Worm (Caenorhabditis elegans) whole organism, young adult: Measurements from ENCODE around the gene akt-2.
A peak's percentile ranks its signal among the peaks of the same experiment; 100 is the strongest.

ENCODE experiments used
- B0035.1 ChIP-seq: sonication (generic microtip); optimal IDR thresholded peaks from 2 replicates; lab custom pipeline; 2016; ENCODE audit warnings: missing genetic modification characterization, mild to moderate bottlenecking, missing compliant biosample characterization, missing genotype, missing genetic modification reagents
- C17E4.6 ChIP-seq: fragments of 200-800 bp; sonication (Bioruptor generic); IDR thresholded peaks from 2 replicates; pipeline ENCODE4 v1.3.6; 2022; ENCODE audit warnings: missing genetic modification reagents, missing genetic modification characterization, missing compliant biosample characterization
- D2030.7 ChIP-seq: fragments of 200-800 bp; sonication (Bioruptor generic); IDR thresholded peaks from 2 replicates; pipeline ENCODE4 v1.3.6; 2022; ENCODE audit warnings: missing genetic modification reagents, missing genetic modification characterization, missing compliant biosample characterization
- F10E7.11 ChIP-seq: sonication (generic microtip); optimal IDR thresholded peaks from 2 replicates; lab custom pipeline; 2017; ENCODE audit warnings: mild to moderate bottlenecking, missing genetic modification characterization, moderate library complexity, missing compliant biosample characterization
- F22D6.2 ChIP-seq: sonication (generic microtip); optimal IDR thresholded peaks from 2 replicates; lab custom pipeline; 2016; ENCODE audit warnings: mild to moderate bottlenecking, missing genetic modification characterization, missing compliant biosample characterization
- F39B2.1 ChIP-seq: fragments of 200-800 bp; sonication (Bioruptor generic); IDR thresholded peaks from 2 replicates; pipeline ENCODE4 v1.3.6; 2022; ENCODE audit warnings: missing genetic modification reagents, missing genetic modification characterization, missing compliant biosample characterization
- F52B5.7 ChIP-seq: sonication (generic microtip); optimal IDR thresholded peaks from 2 replicates; lab custom pipeline; 2016; ENCODE audit warnings: mild to moderate bottlenecking, missing genetic modification characterization, missing compliant biosample characterization
- T07F8.4 ChIP-seq: sonication (generic microtip); optimal IDR thresholded peaks from 2 replicates; lab custom pipeline; 2016; ENCODE audit warnings: mild to moderate bottlenecking, missing genetic modification characterization, moderate library complexity, missing compliant biosample characterization
- Y53F4B.3 ChIP-seq: fragments of 200-800 bp; sonication (Bioruptor generic); IDR thresholded peaks from 2 replicates; pipeline ENCODE4 v1.3.6; 2022; ENCODE audit warnings: missing genetic modification reagents, missing genetic modification characterization, missing compliant biosample characterization
- Y53G8AR.9 ChIP-seq: fragments of 200-800 bp; sonication (Bioruptor generic); conservative IDR thresholded peaks from 2 replicates; pipeline ENCODE4 v1.3.6; 2022; ENCODE audit warnings: missing genetic modification reagents, missing genetic modification characterization, missing compliant biosample characterization
- Y56A3A.18 ChIP-seq: fragments of 200-800 bp; sonication (Bioruptor generic); IDR thresholded peaks from 2 replicates; pipeline ENCODE4 v1.3.6; 2022; ENCODE audit warnings: missing genetic modification reagents, missing genetic modification characterization, missing compliant biosample characterization
- Y67H2A.10 ChIP-seq: fragments of 200-800 bp; sonication (Bioruptor generic); conservative IDR thresholded peaks from 2 replicates; pipeline ENCODE4 v1.3.6; 2022; ENCODE audit warnings: missing genetic modification reagents, missing genetic modification characterization, missing compliant biosample characterization
- aptf-2 ChIP-seq: fragments of 200-800 bp; sonication (Bioruptor generic); conservative IDR thresholded peaks from 2 replicates; pipeline ENCODE4 v1.3.6; 2022; ENCODE audit warnings: missing genetic modification reagents, missing genetic modification characterization, missing compliant biosample characterization
- aptf-3 ChIP-seq: fragments of 200-800 bp; sonication (Bioruptor generic); IDR thresholded peaks from 2 replicates; pipeline ENCODE4 v1.3.6; 2022; ENCODE audit warnings: missing genetic modification characterization, missing compliant biosample characterization
- atf-7 ChIP-seq: sonication (generic microtip); optimal IDR thresholded peaks from 2 replicates; lab custom pipeline; 2017; ENCODE audit warnings: mild to moderate bottlenecking, missing genetic modification characterization, missing compliant biosample characterization
- attf-3 ChIP-seq: fragments of 200-800 bp; sonication (Bioruptor generic); conservative IDR thresholded peaks from 2 replicates; pipeline ENCODE4 v1.3.6; 2022; ENCODE audit warnings: missing genetic modification reagents, missing genetic modification characterization, missing compliant biosample characterization
- bed-2 ChIP-seq: fragments of 200-800 bp; sonication (Bioruptor generic); IDR thresholded peaks from 2 replicates; pipeline ENCODE4 v1.3.6; 2022; ENCODE audit warnings: missing genetic modification reagents, missing genetic modification characterization, missing compliant biosample characterization
- ccch-3 ChIP-seq: fragments of 200-800 bp; sonication (Bioruptor generic); optimal IDR thresholded peaks from 2 replicates; lab custom pipeline; 2018; ENCODE audit warnings: mild to moderate bottlenecking, missing genetic modification characterization, missing compliant biosample characterization
- ceh-40 ChIP-seq: fragments of 200-800 bp; sonication (Bioruptor generic); IDR thresholded peaks from 2 replicates; pipeline ENCODE4 v1.3.6; 2022; ENCODE audit warnings: missing genetic modification characterization, missing compliant biosample characterization
- ceh-91 ChIP-seq: fragments of 200-800 bp; sonication (Bioruptor generic); IDR thresholded peaks from 2 replicates; pipeline ENCODE4 v1.3.6; 2022; ENCODE audit warnings: missing genetic modification reagents, missing genetic modification characterization, missing compliant biosample characterization
- die-1 ChIP-seq: sonication (generic microtip); optimal IDR thresholded peaks from 2 replicates; lab custom pipeline; 2016; ENCODE audit warnings: missing genotype, mild to moderate bottlenecking, missing genetic modification characterization, missing compliant biosample characterization
- efl-1 ChIP-seq: fragments of 150-350 bp; optimal IDR thresholded peaks from 2 replicates; lab custom pipeline; 2014; ENCODE audit warnings: missing biosample characterization, missing genetic modification reagents, missing genetic modification characterization
- egrh-3 ChIP-seq: fragments of 200-800 bp; sonication (Bioruptor generic); IDR thresholded peaks from 2 replicates; pipeline ENCODE4 v1.3.6; 2022; ENCODE audit warnings: missing genetic modification reagents, missing genetic modification characterization, missing compliant biosample characterization
- ets-4 ChIP-seq: fragments of 200-800 bp; sonication (Bioruptor generic); optimal IDR thresholded peaks from 2 replicates; lab custom pipeline; 2018; ENCODE audit warnings: mild to moderate bottlenecking, missing genetic modification characterization, missing compliant biosample characterization
- fkh-3 ChIP-seq: sonication (generic microtip); optimal IDR thresholded peaks from 2 replicates; lab custom pipeline; 2016; ENCODE audit warnings: mild to moderate bottlenecking, missing genetic modification characterization, missing compliant biosample characterization
- hlh-12 ChIP-seq: sonication (generic microtip); optimal IDR thresholded peaks from 2 replicates; lab custom pipeline; 2016; ENCODE audit warnings: missing genetic modification characterization, missing compliant biosample characterization
- hsf-1 ChIP-seq: fragments of 200-800 bp; sonication (Bioruptor generic); IDR thresholded peaks from 2 replicates; pipeline ENCODE4 v1.3.6; 2022; ENCODE audit warnings: missing genetic modification reagents, missing genetic modification characterization, missing compliant biosample characterization
- lag-1 ChIP-seq: fragments of 200-800 bp; sonication (Bioruptor generic); IDR thresholded peaks from 2 replicates; pipeline ENCODE4 v1.3.6; 2022; ENCODE audit warnings: missing genetic modification reagents, missing genetic modification characterization, missing compliant biosample characterization
- let-526 ChIP-seq: fragments of 200-800 bp; sonication (Bioruptor generic); IDR thresholded peaks from 2 replicates; pipeline ENCODE4 v1.3.6; 2022; ENCODE audit warnings: missing genetic modification reagents, missing genetic modification characterization, missing compliant biosample characterization
- let-607 ChIP-seq, 2 experiments: fragments of 200-800 bp in 1 of 2; sonication (Bioruptor generic) in 1 of 2; sonication (generic microtip) in 1 of 2; optimal IDR thresholded peaks; 2 replicates each; lab custom pipeline; 2016 to 2018; ENCODE audit warnings: mild to moderate bottlenecking in 2 of 2, missing compliant biosample characterization in 2 of 2, missing genetic modification characterization in 2 of 2, moderate library complexity in 2 of 2, missing genotype in 1 of 2
- madf-8 ChIP-seq: fragments of 200-800 bp; sonication (Bioruptor generic); conservative IDR thresholded peaks from 2 replicates; pipeline ENCODE4 v1.3.6; 2022; ENCODE audit warnings: missing genetic modification reagents, missing genetic modification characterization, missing compliant biosample characterization
- mcd-1 ChIP-seq: fragments of 200-800 bp; sonication (Bioruptor generic); IDR thresholded peaks from 2 replicates; pipeline ENCODE4 v1.3.6; 2022; ENCODE audit warnings: missing genetic modification reagents, missing genetic modification characterization, missing compliant biosample characterization
- nfya-1 ChIP-seq: sonication (generic microtip); optimal IDR thresholded peaks from 2 replicates; lab custom pipeline; 2017; ENCODE audit warnings: antibody characterized with exemption, missing compliant biosample characterization, missing genetic modification characterization, borderline replicate concordance; ENCODE audit not compliant: insufficient read depth
- nfyb-1 ChIP-seq: fragments of 200-800 bp; sonication (Bioruptor generic); IDR thresholded peaks from 2 replicates; pipeline ENCODE4 v1.3.6; 2022; ENCODE audit warnings: missing genetic modification reagents, missing genetic modification characterization, missing compliant biosample characterization
- nhr-179 ChIP-seq: sonication (generic microtip); optimal IDR thresholded peaks from 2 replicates; lab custom pipeline; 2016; ENCODE audit warnings: mild to moderate bottlenecking, missing genetic modification characterization, missing compliant biosample characterization
- nhr-80 ChIP-seq: sonication (generic microtip); optimal IDR thresholded peaks from 2 replicates; lab custom pipeline; 2016; ENCODE audit warnings: missing genetic modification characterization, missing compliant biosample characterization
- rcor-1 ChIP-seq: fragments of 200-800 bp; sonication (Bioruptor generic); IDR thresholded peaks from 2 replicates; pipeline ENCODE4 v1.3.6; 2022; ENCODE audit warnings: missing genetic modification reagents, missing genetic modification characterization, missing compliant biosample characterization
- repo-1 ChIP-seq: sonication (generic microtip); optimal IDR thresholded peaks from 2 replicates; lab custom pipeline; 2017; ENCODE audit warnings: mild to moderate bottlenecking, missing genetic modification characterization, missing compliant biosample characterization
- sea-2 ChIP-seq: fragments of 200-800 bp; sonication (Bioruptor generic); IDR thresholded peaks from 2 replicates; pipeline ENCODE4 v1.3.6; 2022; ENCODE audit warnings: missing genetic modification characterization, missing compliant biosample characterization
- snpc-1.1 ChIP-seq: sonication (generic microtip); optimal IDR thresholded peaks from 2 replicates; lab custom pipeline; 2017; ENCODE audit warnings: missing genetic modification characterization, mild to moderate bottlenecking, missing compliant biosample characterization, antibody characterized with exemption, moderate library complexity, missing genotype, missing genetic modification reagents; ENCODE audit not compliant: insufficient read depth
- snpc-3.4 ChIP-seq: sonication (generic microtip); optimal IDR thresholded peaks from 2 replicates; lab custom pipeline; 2017; ENCODE audit warnings: missing genetic modification characterization, mild to moderate bottlenecking, missing compliant biosample characterization, antibody characterized with exemption, moderate library complexity, missing genotype, missing genetic modification reagents
- snpc-4 ChIP-seq, 5 experiments: fragments of 150-350 bp in 1 of 5; sonication (generic microtip) in 4 of 5; optimal IDR thresholded peaks; 2 replicates each; lab custom pipeline; 2014 to 2018; ENCODE audit warnings: missing genetic modification characterization in 5 of 5, missing biosample characterization in 3 of 5, antibody characterized with exemption in 2 of 5, mild to moderate bottlenecking in 2 of 5, missing compliant biosample characterization in 2 of 5, missing genotype in 2 of 5, moderate library complexity in 2 of 5, missing genetic modification reagents in 1 of 5
- sptf-2 ChIP-seq: fragments of 200-800 bp; sonication (Bioruptor generic); optimal IDR thresholded peaks from 2 replicates; lab custom pipeline; 2018; ENCODE audit warnings: mild to moderate bottlenecking, missing genetic modification characterization, missing compliant biosample characterization
- unc-62 ChIP-seq: fragments of 150-350 bp; optimal IDR thresholded peaks from 2 replicates; lab custom pipeline; 2014; ENCODE audit warnings: missing biosample characterization, missing genetic modification reagents, missing genetic modification characterization
- zfh-2 ChIP-seq: fragments of 200-800 bp; sonication (Bioruptor generic); conservative IDR thresholded peaks from 2 replicates; pipeline ENCODE4 v1.3.6; 2022; ENCODE audit warnings: missing genetic modification reagents, missing genetic modification characterization, missing compliant biosample characterization
- zim-3 ChIP-seq: sonication (generic microtip); optimal IDR thresholded peaks from 2 replicates; lab custom pipeline; 2017; ENCODE audit warnings: mild to moderate bottlenecking, missing genetic modification characterization, moderate library complexity, missing compliant biosample characterization
- ztf-18 ChIP-seq: sonication (generic microtip); optimal IDR thresholded peaks from 2 replicates; lab custom pipeline; 2016; ENCODE audit warnings: missing genotype, mild to moderate bottlenecking, missing genetic modification characterization, missing compliant biosample characterization
- ztf-3 ChIP-seq: fragments of 200-800 bp; sonication (Bioruptor generic); optimal IDR thresholded peaks from 2 replicates; lab custom pipeline; 2018; ENCODE audit warnings: mild to moderate bottlenecking, missing genetic modification characterization, missing compliant biosample characterization

The akt-2 gene

DNA sequence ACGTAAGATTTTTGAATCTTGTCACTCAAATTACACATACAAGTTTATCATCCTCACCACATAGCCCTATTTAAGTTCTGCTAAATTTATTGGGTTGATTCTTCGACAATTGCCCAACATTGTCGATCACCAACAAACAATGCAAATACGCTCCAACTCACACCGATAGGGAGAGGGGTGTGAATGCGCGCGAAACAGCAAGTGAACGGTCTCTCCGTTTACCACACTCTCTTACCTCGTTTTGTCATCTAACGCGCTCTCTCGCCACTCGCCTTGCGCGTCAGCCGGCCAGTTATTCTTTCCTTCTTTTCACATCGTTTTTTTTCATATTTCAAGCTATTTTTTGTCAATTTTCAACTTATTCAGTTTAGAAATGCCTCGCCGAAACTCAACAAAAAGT is 45.5 kb upstream of the akt-2 start, which contains the start of gene F16B12.6 (continued):
- TF ChIP-seq nhr-80 (peak; percentile 60), F52B5.7 (no peak), ceh-91 (GFP tag; lab: Robert Waterston, UW) (no peak), ccch-3 (GFP tag; lab: Kevin White, UChicago) (no peak), hlh-12 (tag; lab: Kevin White, UChicago) (no peak), Y67H2A.10 (GFP tag; lab: Robert Waterston, UW) (no peak), snpc-4 (GFP tag; optimal IDR thresholded peaks at IDR 0.05; lab: Kevin White, UChicago) (no peak), snpc-4 (tag; optimal IDR thresholded peaks at IDR 0.05; lab: Kevin White, UChicago) (peak in 3 of 4 experiments; percentile 16 to 49 (median 17)), ets-4 (GFP tag; lab: Kevin White, UChicago) (no peak), ceh-40 (GFP tag; lab: Robert Waterston, UW) (no peak), aptf-3 (GFP tag; lab: Robert Waterston, UW) (no peak), sea-2 (GFP tag; lab: Robert Waterston, UW) (no peak), atf-7 (no peak), let-607 (tag; optimal IDR thresholded peaks at IDR 0.05; lab: Kevin White, UChicago) (peak in 1 of 2 experiments; percentile 5), nfyb-1 (no peak), Y56A3A.18 (GFP tag; lab: Robert Waterston, UW) (0 out of 2 replicates have a peak, but pooled peaks have one; percentile 32), Y53G8AR.9 (GFP tag; lab: Robert Waterston, UW) (no peak), attf-3 (GFP tag; lab: Robert Waterston, UW) (no peak), F10E7.11 (no peak), snpc-1.1 (tag; lab: Kevin White, UChicago) (no peak), mcd-1 (GFP tag; lab: Robert Waterston, UW) (peak; percentile 90), hsf-1 (GFP tag; lab: Robert Waterston, UW) (no peak), nhr-179 (tag; lab: Kevin White, UChicago) (no peak), F22D6.2 (no peak), D2030.7 (GFP tag; lab: Robert Waterston, UW) (no peak), nfya-1 (tag; lab: Kevin White, UChicago) (no peak), let-526 (GFP tag; lab: Robert Waterston, UW) (no peak), sptf-2 (GFP tag; lab: Kevin White, UChicago) (no peak), snpc-3.4 (tag; lab: Kevin White, UChicago) (no peak), zim-3 (tag; lab: Kevin White, UChicago) (no peak), repo-1 (tag; lab: Kevin White, UChicago) (peak; percentile 17), B0035.1 (no peak), F39B2.1 (GFP tag; lab: Robert Waterston, UW) (no peak), aptf-2 (no peak), C17E4.6 (GFP tag; lab: Robert Waterston, UW) (no peak), die-1 (tag; lab: Kevin White, UChicago) (no peak), lag-1 (GFP tag; lab: Robert Waterston, UW) (no peak), efl-1 (GFP tag; lab: Kevin White, UChicago) (peak; percentile 61), ztf-18 (tag; lab: Kevin White, UChicago) (peak; percentile 37), zfh-2 (0 out of 2 replicates have a peak, but pooled peaks have one; percentile 39), Y53F4B.3 (GFP tag; lab: Robert Waterston, UW) (no peak), egrh-3 (GFP tag; lab: Robert Waterston, UW) (peak; percentile 29; the same call in 1 of the 2 replicates), bed-2 (GFP tag; lab: Robert Waterston, UW) (no peak), ztf-3 (GFP tag; lab: Kevin White, UChicago) (no peak), unc-62 (GFP tag; lab: Kevin White, UChicago) (no peak), rcor-1 (GFP tag; lab: Robert Waterston, UW) (peak; percentile 42; the same call in 1 of the 2 replicates), madf-8 (GFP tag; lab: Robert Waterston, UW) (no peak), T07F8.4 (no peak), fkh-3 (tag; lab: Kevin White, UChicago) (no peak)
